Fruit fly (Drosophila melanogaster): ENCODE measurements around the gene htk.

- TF ChIP-seq h (optimal IDR thresholded peaks at IDR 0.05) (no peak), ttk (optimal IDR thresholded peaks at IDR 0.05) (no peak), Myc (optimal IDR thresholded peaks at IDR 0.05) (no peak), insv (optimal IDR thresholded peaks at IDR 0.05) (no peak)
Measured at dm6 chrX:18900958-18901357, 57.5 kb downstream of the htk start.
